Fruit fly (Drosophila melanogaster): ENCODE data around the gene Ir7c.
A peak's percentile ranks its signal among the peaks of the same experiment; 100 is the strongest.

The Ir7c gene

dm6 chrX:7888386-7889024, 14.3 kb downstream of the Ir7c start, which contains the start of gene Acat1 (continued):
- peak; percentile 37 for TF ChIP-seq CoRest (tag; optimal IDR thresholded peaks at IDR 0.05)
- TF ChIP-seq ssp (GFP tag; IDR thresholded peaks at IDR 0.05), result no peak; the same call in 1 of the 2 replicates
- peak; percentile 34 for TF ChIP-seq CG9609 (GFP tag; optimal IDR thresholded peaks at IDR 0.05)
- peak; percentile 29 for TF ChIP-seq CG5245 (GFP tag; optimal IDR thresholded peaks at IDR 0.05)
- 0 out of 3 replicates have a peak, but pooled peaks have one; percentile 15 for TF ChIP-seq CG2199 (GFP tag; IDR thresholded peaks at IDR 0.05)
- TF ChIP-seq Neu2 (GFP tag; optimal IDR thresholded peaks at IDR 0.05; ENCODE audit: borderline replicate concordance), result no peak
- no peak for TF ChIP-seq Bdp1 (GFP tag; optimal IDR thresholded peaks at IDR 0.05)
- peak; percentile 27; the same call in 1 of the 2 replicates for TF ChIP-seq sens-2 (GFP tag; IDR thresholded peaks at IDR 0.05)
- TF ChIP-seq CG18764 (GFP tag; optimal IDR thresholded peaks at IDR 0.05), result peak; percentile 15
- TF ChIP-seq CG7987 (GFP tag; optimal IDR thresholded peaks at IDR 0.05), result peak; percentile 19
- no peak for TF ChIP-seq CG11398 (GFP tag; optimal IDR thresholded peaks at IDR 0.05)
- TF ChIP-seq CG14860 (GFP tag; IDR thresholded peaks at IDR 0.05; ENCODE audit: partially characterized antibody), result no peak
- TF ChIP-seq CG3726 (GFP tag; IDR thresholded peaks at IDR 0.05), result no peak
- no peak for TF ChIP-seq Vsx1 (GFP tag; optimal IDR thresholded peaks at IDR 0.05)
- peak; percentile 23 for TF ChIP-seq CG10462 (GFP tag; optimal IDR thresholded peaks at IDR 0.05)
- TF ChIP-seq CG31441 (GFP tag; IDR thresholded peaks at IDR 0.05), result 0 out of 2 replicates have a peak, but pooled peaks have one; percentile 40
- TF ChIP-seq CG12391 (tag; optimal IDR thresholded peaks at IDR 0.05), result peak; percentile 75
- peak; percentile 59 for TF ChIP-seq CG9727 (GFP tag; optimal IDR thresholded peaks at IDR 0.05)
- TF ChIP-seq Hr78 (GFP tag; optimal IDR thresholded peaks at IDR 0.05), result no peak
- no peak for TF ChIP-seq wor (GFP tag; IDR thresholded peaks at IDR 0.05)
- no peak for TF ChIP-seq Optix (GFP tag; IDR thresholded peaks at IDR 0.05)
- peak; percentile 59 for TF ChIP-seq Hmr (GFP tag; optimal IDR thresholded peaks at IDR 0.05)
- TF ChIP-seq Poxn (GFP tag; IDR thresholded peaks at IDR 0.05), result no peak
- peak; percentile 52 for TF ChIP-seq trem (tag; optimal IDR thresholded peaks at IDR 0.05)
- peak; percentile 72; the same call in 2 of the 3 replicates for TF ChIP-seq CG11456 (GFP tag; IDR thresholded peaks at IDR 0.05)
- TF ChIP-seq CG7928 (GFP tag; optimal IDR thresholded peaks at IDR 0.05), result no peak
- TF ChIP-seq CG4424 (GFP tag; optimal IDR thresholded peaks at IDR 0.05), result peak; percentile 52
- no peak for TF ChIP-seq Mes4 (GFP tag; optimal IDR thresholded peaks at IDR 0.05)
- 0 out of 2 replicates have a peak, but pooled peaks have one; percentile 29 for TF ChIP-seq sna (GFP tag; IDR thresholded peaks at IDR 0.05; ENCODE audit: partially characterized antibody)
- no peak for TF ChIP-seq CG2875 (GFP tag; optimal IDR thresholded peaks at IDR 0.05)
- TF ChIP-seq crp (GFP tag; optimal IDR thresholded peaks at IDR 0.05), result peak; percentile 11 to 83
- TF ChIP-seq CG32767 (GFP tag; IDR thresholded peaks at IDR 0.05), result no peak
- TF ChIP-seq vnd (GFP tag; IDR thresholded peaks at IDR 0.05; ENCODE audit: partially characterized antibody), result no peak
- TF ChIP-seq jing (GFP tag; optimal IDR thresholded peaks at IDR 0.05), result no peak
- TF ChIP-seq Oli (tag; optimal IDR thresholded peaks at IDR 0.05), result peak; percentile 5
- no peak for TF ChIP-seq CG15269 (tag; optimal IDR thresholded peaks at IDR 0.05)
- no peak for TF ChIP-seq TFAM (GFP tag; optimal IDR thresholded peaks at IDR 0.05)
- TF ChIP-seq CG17328 (GFP tag; IDR thresholded peaks at IDR 0.05), result peak; percentile 62
- TF ChIP-seq CG9215 (GFP tag; IDR thresholded peaks at IDR 0.05), result 0 out of 2 replicates have a peak, but pooled peaks have one; percentile 13
- peak in 1 of 2 experiments; percentile 64 for TF ChIP-seq bsh (GFP tag; optimal IDR thresholded peaks at IDR 0.05)
- no peak for TF ChIP-seq CG8944 (GFP tag; optimal IDR thresholded peaks at IDR 0.05)
- no peak for TF ChIP-seq CG6765 (GFP tag; optimal IDR thresholded peaks at IDR 0.05)
- TF ChIP-seq Ravus (GFP tag; IDR thresholded peaks at IDR 0.05), result no peak
- TF ChIP-seq Mrtf (GFP tag; IDR thresholded peaks at IDR 0.05), result no peak
- 0 out of 3 replicates have a peak, but pooled peaks have one; percentile 10 for TF ChIP-seq CG11560 (tag; IDR thresholded peaks at IDR 0.05)
- TF ChIP-seq Dip3 (GFP tag; optimal IDR thresholded peaks at IDR 0.05), result peak; percentile 71
- peak; percentile 39 for TF ChIP-seq CG10979 (tag; optimal IDR thresholded peaks at IDR 0.05)
- TF ChIP-seq Dref (GFP tag; IDR thresholded peaks at IDR 0.05), result peak; percentile 68
- TF ChIP-seq MTF-1 (GFP tag; optimal IDR thresholded peaks at IDR 0.05; ENCODE audit: borderline replicate concordance), result peak; percentile 6

Data from whole organism, embryonic.